Fruit fly (Drosophila melanogaster): ENCODE results near the gene pum.

Gene pum

DNA sequence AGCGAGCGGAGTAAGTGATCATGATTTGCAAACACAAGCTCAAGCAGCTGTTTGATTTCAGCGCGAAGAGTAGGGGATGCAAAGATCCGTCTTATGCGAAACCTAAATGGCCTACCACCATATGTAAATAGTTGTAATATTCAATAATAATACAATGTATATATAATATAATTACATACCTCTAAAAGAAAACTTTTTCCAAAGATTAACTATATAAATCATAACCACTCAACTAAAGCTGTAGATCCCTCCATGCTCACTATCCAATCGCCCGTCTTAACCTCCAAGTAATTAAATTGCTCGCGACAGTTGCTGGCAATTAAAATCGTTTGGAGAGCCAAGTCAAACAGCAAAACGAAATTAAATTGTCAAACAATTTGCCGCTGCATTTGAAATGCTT, 10.2 kb downstream of the pum start (continued):
- peak; percentile 78 for TF ChIP-seq Hr3 (GFP tag; optimal IDR thresholded peaks at IDR 0.05)
- TF ChIP-seq CG5953 (GFP tag; IDR thresholded peaks at IDR 0.05): peak; percentile 39; the same call in 1 of the 2 replicates
- no peak for TF ChIP-seq nerfin-2 (GFP tag; IDR thresholded peaks at IDR 0.05; ENCODE audit: partially characterized antibody)
- peak; percentile 31 for TF ChIP-seq Blimp-1 (GFP tag; optimal IDR thresholded peaks at IDR 0.05)
- 0 out of 3 replicates have a peak, but pooled peaks have one; percentile 30 for TF ChIP-seq C15 (GFP tag; IDR thresholded peaks at IDR 0.05)
- peak; percentile 52; the same call in 1 of the 3 replicates for TF ChIP-seq Optix (GFP tag; IDR thresholded peaks at IDR 0.05)
- peak; percentile 72 for TF ChIP-seq Fer3 (tag; optimal IDR thresholded peaks at IDR 0.05)
- peak; percentile 79 for TF ChIP-seq CG2120 (GFP tag; optimal IDR thresholded peaks at IDR 0.05)
- no peak for TF ChIP-seq CG5180 (GFP tag; optimal IDR thresholded peaks at IDR 0.05)
- TF ChIP-seq dimm (GFP tag; IDR thresholded peaks at IDR 0.05): 0 out of 2 replicates have a peak, but pooled peaks have one; percentile 16
- no peak for TF ChIP-seq Atf-2 (GFP tag; optimal IDR thresholded peaks at IDR 0.05)
- TF ChIP-seq Bgb (GFP tag; IDR thresholded peaks at IDR 0.05; ENCODE audit: partially characterized antibody): no peak
- TF ChIP-seq CG9876 (GFP tag; optimal IDR thresholded peaks at IDR 0.05): no peak
- TF ChIP-seq row (GFP tag; IDR thresholded peaks at IDR 0.05): peak; percentile 85
- peak; percentile 46 for TF ChIP-seq CG6765 (GFP tag; optimal IDR thresholded peaks at IDR 0.05)
- peak; percentile 70 for TF ChIP-seq CG10147 (GFP tag; optimal IDR thresholded peaks at IDR 0.05)
- TF ChIP-seq eve (GFP tag; optimal IDR thresholded peaks at IDR 0.05): peak in 1 of 2 experiments; percentile 62
- peak; percentile 67 for TF ChIP-seq Taf1 (GFP tag; IDR thresholded peaks at IDR 0.05)
- TF ChIP-seq CG11398 (GFP tag; optimal IDR thresholded peaks at IDR 0.05): no peak
- TF ChIP-seq shn (GFP tag; optimal IDR thresholded peaks at IDR 0.05): no peak
- TF ChIP-seq Rfx (GFP tag; IDR thresholded peaks at IDR 0.05): peak; percentile 90
- TF ChIP-seq nmo (GFP tag; optimal IDR thresholded peaks at IDR 0.05): peak; percentile 71
- TF ChIP-seq Hsf (GFP tag; optimal IDR thresholded peaks at IDR 0.05): peak; percentile 27
- TF ChIP-seq CG8944 (GFP tag; optimal IDR thresholded peaks at IDR 0.05): no peak
- no peak for TF ChIP-seq sqz (GFP tag; optimal IDR thresholded peaks at IDR 0.05)
- no peak for TF ChIP-seq hkb (optimal IDR thresholded peaks at IDR 0.05)
- peak; percentile 85 for TF ChIP-seq hkb (GFP tag; IDR thresholded peaks at IDR 0.05)
- no peak for TF ChIP-seq fd64A (GFP tag; optimal IDR thresholded peaks at IDR 0.05)
- TF ChIP-seq Side (GFP tag; optimal IDR thresholded peaks at IDR 0.05): no peak
- TF ChIP-seq amos (GFP tag; IDR thresholded peaks at IDR 0.05; ENCODE audit: partially characterized antibody): no peak
- peak; percentile 44 for TF ChIP-seq CG9437 (GFP tag; optimal IDR thresholded peaks at IDR 0.05)
- no peak for TF ChIP-seq kah (GFP tag; optimal IDR thresholded peaks at IDR 0.05)
- no peak for TF ChIP-seq Asciz (GFP tag; optimal IDR thresholded peaks at IDR 0.05)
- TF ChIP-seq mam (GFP tag; optimal IDR thresholded peaks at IDR 0.05): peak; percentile 24
- TF ChIP-seq CG1603 (tag; optimal IDR thresholded peaks at IDR 0.05): peak; percentile 8
- TF ChIP-seq CG4282 (GFP tag; optimal IDR thresholded peaks at IDR 0.05): no peak
- TF ChIP-seq Trl (optimal IDR thresholded peaks at IDR 0.05): no peak
- no peak for TF ChIP-seq Trl (GFP tag; optimal IDR thresholded peaks at IDR 0.05)
- no peak for TF ChIP-seq Antp (GFP tag; optimal IDR thresholded peaks at IDR 0.05)
- no peak for TF ChIP-seq fu2 (GFP tag; optimal IDR thresholded peaks at IDR 0.05)
- TF ChIP-seq Ptx1 (GFP tag; IDR thresholded peaks at IDR 0.05): peak; percentile 86
- TF ChIP-seq ap (GFP tag; IDR thresholded peaks at IDR 0.05): peak; percentile 41; the same call in 1 of the 2 replicates
- TF ChIP-seq maf-S (GFP tag; optimal IDR thresholded peaks at IDR 0.05): no peak
- TF ChIP-seq vfl (GFP tag; optimal IDR thresholded peaks at IDR 0.05): peak; percentile 32
- TF ChIP-seq CG9797 (GFP tag; optimal IDR thresholded peaks at IDR 0.05): no peak
- peak; percentile 43 for TF ChIP-seq CG4820 (GFP tag; optimal IDR thresholded peaks at IDR 0.05)
- TF ChIP-seq HLH3B (GFP tag; IDR thresholded peaks at IDR 0.05): peak; percentile 76
- TF ChIP-seq CG12071 (GFP tag; optimal IDR thresholded peaks at IDR 0.05): no peak
- no peak for TF ChIP-seq Mes4 (GFP tag; optimal IDR thresholded peaks at IDR 0.05)
- TF ChIP-seq slou (GFP tag; optimal IDR thresholded peaks at IDR 0.05): no peak
- peak; percentile 64; the same call in 1 of the 2 replicates for TF ChIP-seq CG11696 (GFP tag; IDR thresholded peaks at IDR 0.05)
- TF ChIP-seq CG11723 (GFP tag; optimal IDR thresholded peaks at IDR 0.05): peak; percentile 31
